Worm (Caenorhabditis elegans): ENCODE data around the gene dpy-21.

- TF ChIP-seq hlh-13 (GFP tag; optimal IDR thresholded peaks at IDR 0.05) (no peak), pha-2 (tag; optimal IDR thresholded peaks at IDR 0.05) (no peak), lin-11 (tag; optimal IDR thresholded peaks at IDR 0.05) (no peak), npax-4 (tag; optimal IDR thresholded peaks at IDR 0.05) (no peak), hlh-30 (tag; optimal IDR thresholded peaks at IDR 0.05; ENCODE audit: insufficient read depth) (no peak), odd-2 (tag; optimal IDR thresholded peaks at IDR 0.05) (no peak), ama-1 (optimal IDR thresholded peaks at IDR 0.05) (no peak), pqm-1 (tag; optimal IDR thresholded peaks at IDR 0.05) (no peak), F13H6.1 (tag; optimal IDR thresholded peaks at IDR 0.05) (no peak), hlh-8 (tag; optimal IDR thresholded peaks at IDR 0.05) (no peak), pha-4 (tag; optimal IDR thresholded peaks at IDR 0.05) (no peak)
These were observed at the start of gene dpy-21 for ce11 chrV:17949093-17949492.
